Fruit fly (Drosophila melanogaster) whole organism, embryonic: Measurements from ENCODE around the gene AGO2.

ENCODE experiments used
- Abd-B ChIP-seq: fragments of 200-800 bp; sonication (Bioruptor generic); optimal IDR thresholded peaks from 2 replicates; lab custom pipeline; 2018; ENCODE audit warnings: missing biosample characterization, mild to moderate bottlenecking, missing genetic modification characterization, moderate library complexity
- BtbVII ChIP-seq: fragments of 200-800 bp; sonication (Bioruptor generic); optimal IDR thresholded peaks from 3 replicates; lab custom pipeline; 2017; ENCODE audit warnings: missing biosample characterization, mild to moderate bottlenecking, missing genetic modification characterization
- CG10267 ChIP-seq: fragments of 200-800 bp; sonication (Bioruptor generic); optimal IDR thresholded peaks from 2 replicates; lab custom pipeline; 2018; ENCODE audit warnings: missing biosample characterization, mild to moderate bottlenecking, missing genetic modification characterization, moderate library complexity
- CG13624 ChIP-seq: fragments of 200-800 bp; sonication (Bioruptor generic); optimal IDR thresholded peaks from 2 replicates; lab custom pipeline; 2016; ENCODE audit warnings: missing biosample characterization, missing genetic modification characterization
- CG14860 ChIP-seq: fragments of 200-800 bp; sonication (Bioruptor generic); IDR thresholded peaks from 3 replicates; pipeline ENCODE4 v1.3.6; 2022; ENCODE audit warnings: missing biosample characterization, missing genetic modification characterization; ENCODE audit not compliant: partially characterized antibody
- CG15601 ChIP-seq: fragments of 200-800 bp; sonication (Bioruptor generic); optimal IDR thresholded peaks from 3 replicates; lab custom pipeline; 2019; ENCODE audit warnings: missing biosample characterization, mild to moderate bottlenecking, missing genetic modification characterization, moderate library complexity
- CG17328 ChIP-seq: fragments of 200-800 bp; sonication (Bioruptor generic); IDR thresholded peaks from 2 replicates; pipeline ENCODE4 v1.3.6; 2022; ENCODE audit warnings: missing biosample characterization, missing genetic modification characterization
- CG18476 ChIP-seq: fragments of 200-800 bp; sonication (Bioruptor generic); optimal IDR thresholded peaks from 2 replicates; lab custom pipeline; 2016; ENCODE audit warnings: missing biosample characterization, mild to moderate bottlenecking, missing genetic modification characterization
- CG2199 ChIP-seq: fragments of 200-800 bp; sonication (Bioruptor generic); IDR thresholded peaks from 3 replicates; pipeline ENCODE4 v1.3.6; 2022; ENCODE audit warnings: missing biosample characterization, missing genetic modification characterization
- CG31365 ChIP-seq: fragments of 200-800 bp; sonication (Bioruptor generic); optimal IDR thresholded peaks from 2 replicates; lab custom pipeline; 2018; ENCODE audit warnings: missing biosample characterization, mild to moderate bottlenecking, missing genetic modification characterization
- CG3163 ChIP-seq: fragments of 200-800 bp; sonication (Bioruptor generic); optimal IDR thresholded peaks from 3 replicates; lab custom pipeline; 2016; ENCODE audit warnings: missing biosample characterization, missing genetic modification characterization
- CG3281 ChIP-seq: fragments of 200-800 bp; sonication (Bioruptor generic); optimal IDR thresholded peaks from 3 replicates; lab custom pipeline; 2017; ENCODE audit warnings: missing biosample characterization, mild to moderate bottlenecking, missing genetic modification characterization
- CG33557 ChIP-seq: fragments of 200-800 bp; sonication (Bioruptor generic); optimal IDR thresholded peaks from 2 replicates; lab custom pipeline; 2019; ENCODE audit warnings: missing biosample characterization, mild to moderate bottlenecking, missing genetic modification characterization, moderate library complexity
- CG7987 ChIP-seq: fragments of 200-800 bp; sonication (Bioruptor generic); optimal IDR thresholded peaks from 2 replicates; lab custom pipeline; 2018; ENCODE audit warnings: missing biosample characterization, mild to moderate bottlenecking, missing genetic modification characterization, moderate library complexity
- CG8290 ChIP-seq, 3 experiments: fragments of 200-800 bp; sonication (Bioruptor generic); optimal IDR thresholded peaks; 2 replicates each; lab custom pipeline; 2016 to 2019; ENCODE audit warnings: missing biosample characterization in 3 of 3, missing genetic modification characterization in 3 of 3, mild to moderate bottlenecking in 2 of 3, moderate library complexity in 1 of 3
- CG8924 ChIP-seq: fragments of 200-800 bp; optimal IDR thresholded peaks from 3 replicates; lab custom pipeline; 2019; ENCODE audit warnings: missing biosample characterization, mild to moderate bottlenecking, missing genetic modification characterization, moderate library complexity
- CG9932 ChIP-seq: fragments of 200-800 bp; sonication (Bioruptor generic); IDR thresholded peaks from 2 replicates; pipeline ENCODE4 v1.3.6; 2022; ENCODE audit warnings: missing biosample characterization, missing genetic modification characterization
- Chrac-16 ChIP-seq: fragments of 200-800 bp; sonication (Bioruptor generic); optimal IDR thresholded peaks from 3 replicates; lab custom pipeline; 2016; ENCODE audit warnings: missing biosample characterization, missing genetic modification characterization
- Dbx ChIP-seq: fragments of 200-800 bp; sonication (Bioruptor generic); IDR thresholded peaks from 3 replicates; pipeline ENCODE4 v1.3.6; 2022; ENCODE audit warnings: missing biosample characterization, missing genetic modification characterization
- Doc2 ChIP-seq: fragments of 200-800 bp; sonication (Bioruptor generic); IDR thresholded peaks from 2 replicates; pipeline ENCODE4 v1.3.6; 2022; ENCODE audit warnings: missing biosample characterization, missing genetic modification characterization
- Dp ChIP-seq: fragments of 200-800 bp; sonication (Bioruptor generic); optimal IDR thresholded peaks from 2 replicates; lab custom pipeline; 2018; ENCODE audit warnings: missing biosample characterization, mild to moderate bottlenecking, missing genetic modification characterization, moderate library complexity
- E2f2 ChIP-seq: fragments of 200-800 bp; sonication (Bioruptor generic); IDR thresholded peaks from 2 replicates; pipeline ENCODE4 v1.3.6; 2022; ENCODE audit warnings: missing biosample characterization, missing genetic modification characterization
- GATAe ChIP-seq: fragments of 200-800 bp; sonication (Bioruptor generic); conservative IDR thresholded peaks from 2 replicates; pipeline ENCODE4 v1.3.6; 2022; ENCODE audit warnings: missing biosample characterization, missing genetic modification characterization
- Gsc ChIP-seq: fragments of 200-800 bp; sonication (Bioruptor generic); IDR thresholded peaks from 2 replicates; pipeline ENCODE4 v1.3.6; 2022; ENCODE audit warnings: missing biosample characterization, missing genetic modification characterization
- HmgD ChIP-seq: fragments of 200-800 bp; sonication (Bioruptor generic); optimal IDR thresholded peaks from 3 replicates; lab custom pipeline; 2016; ENCODE audit warnings: missing biosample characterization, missing genetic modification characterization
- Neu2 ChIP-seq: fragments of 200-800 bp; sonication (Bioruptor generic); optimal IDR thresholded peaks from 3 replicates; lab custom pipeline; 2016; ENCODE audit warnings: missing biosample characterization, missing genetic modification characterization, borderline replicate concordance
- Oaz ChIP-seq: fragments of 200-800 bp; sonication (Bioruptor generic); IDR thresholded peaks from 2 replicates; pipeline ENCODE4 v1.3.6; 2022; ENCODE audit warnings: missing biosample characterization, missing genetic modification characterization
- Opbp ChIP-seq: fragments of 200-800 bp; sonication (Bioruptor generic); IDR thresholded peaks from 3 replicates; pipeline ENCODE4 v1.3.6; 2022; ENCODE audit warnings: missing biosample characterization, missing genetic modification characterization; ENCODE audit not compliant: partially characterized antibody
- Side ChIP-seq: fragments of 200-800 bp; sonication (Bioruptor generic); optimal IDR thresholded peaks from 2 replicates; lab custom pipeline; 2016; ENCODE audit warnings: missing biosample characterization, missing genetic modification characterization
- br ChIP-seq: fragments of >200 bp; optimal IDR thresholded peaks from 2 replicates; lab custom pipeline; 2017
- caup ChIP-seq: fragments of 200-800 bp; sonication (Bioruptor generic); optimal IDR thresholded peaks from 3 replicates; lab custom pipeline; 2017; ENCODE audit warnings: missing biosample characterization, mild to moderate bottlenecking, missing genetic modification characterization, moderate library complexity; ENCODE audit not compliant: severe bottlenecking
- crp ChIP-seq, 2 experiments: fragments of 200-800 bp; sonication (Bioruptor generic); optimal IDR thresholded peaks; 2 replicates in 1 of 2; 3 replicates in 1 of 2; lab custom pipeline; 2017; ENCODE audit warnings: missing biosample characterization in 2 of 2, missing genetic modification characterization in 2 of 2, mild to moderate bottlenecking in 1 of 2, moderate library complexity in 1 of 2
- exex ChIP-seq: fragments of 200-800 bp; sonication (Bioruptor generic); optimal IDR thresholded peaks from 4 replicates; lab custom pipeline; 2018; ENCODE audit warnings: missing biosample characterization, mild to moderate bottlenecking, missing genetic modification characterization, moderate library complexity
- fu2 ChIP-seq: fragments of 200-800 bp; sonication (Bioruptor generic); optimal IDR thresholded peaks from 2 replicates; lab custom pipeline; 2016; ENCODE audit warnings: missing biosample characterization, missing genetic modification characterization
- her ChIP-seq: fragments of 200-800 bp; sonication (Bioruptor generic); optimal IDR thresholded peaks from 2 replicates; lab custom pipeline; 2016; ENCODE audit warnings: missing biosample characterization, missing genetic modification characterization
- inv ChIP-seq: fragments of 200-800 bp; sonication (Bioruptor generic); IDR thresholded peaks from 2 replicates; pipeline ENCODE4 v1.3.6; 2022; ENCODE audit warnings: missing biosample characterization, missing genetic modification characterization; ENCODE audit not compliant: partially characterized antibody
- kay ChIP-seq: fragments of 200-800 bp; sonication (Bioruptor generic); optimal IDR thresholded peaks from 2 replicates; lab custom pipeline; 2016; ENCODE audit warnings: missing biosample characterization, missing genetic modification characterization
- knrl ChIP-seq: fragments of 200-800 bp; sonication (Bioruptor generic); IDR thresholded peaks from 3 replicates; pipeline ENCODE4 v1.3.6; 2022; ENCODE audit warnings: missing biosample characterization, missing genetic modification characterization; ENCODE audit not compliant: partially characterized antibody
- lilli ChIP-seq: fragments of 200-800 bp; sonication (Bioruptor generic); optimal IDR thresholded peaks from 3 replicates; lab custom pipeline; 2016; ENCODE audit warnings: missing biosample characterization, missing genetic modification characterization
- nau ChIP-seq: fragments of 200-800 bp; sonication (Bioruptor generic); optimal IDR thresholded peaks from 3 replicates; lab custom pipeline; 2017; ENCODE audit warnings: missing biosample characterization, mild to moderate bottlenecking, missing genetic modification characterization, missing genetic modification reagents
- pho ChIP-seq: fragments of 200-800 bp; sonication (Bioruptor generic); optimal IDR thresholded peaks from 2 replicates; lab custom pipeline; 2016; ENCODE audit warnings: missing biosample characterization, missing genetic modification characterization
- pita ChIP-seq: fragments of 200-800 bp; sonication (Bioruptor generic); optimal IDR thresholded peaks from 2 replicates; lab custom pipeline; 2017; ENCODE audit warnings: missing biosample characterization, mild to moderate bottlenecking, missing genetic modification characterization
- prd ChIP-seq, 3 experiments: fragments of >200 bp in 2 of 3; fragments of 200-800 bp in 1 of 3; sonication (Bioruptor generic) in 1 of 3; optimal IDR thresholded peaks in 2 of 3; IDR thresholded peaks in 1 of 3; 2 replicates in 2 of 3; 3 replicates in 1 of 3; pipeline versions ENCODE4 v1.3.6 to Lab custom; 2017 to 2022; ENCODE audit warnings: missing biosample characterization in 1 of 3, missing genetic modification characterization in 1 of 3
- tin ChIP-seq: fragments of 200-800 bp; sonication (Bioruptor generic); optimal IDR thresholded peaks from 3 replicates; lab custom pipeline; 2016; ENCODE audit warnings: missing biosample characterization, missing genetic modification characterization
- trh ChIP-seq: fragments of 200-800 bp; sonication (Bioruptor generic); optimal IDR thresholded peaks from 2 replicates; lab custom pipeline; 2016; ENCODE audit warnings: missing biosample characterization, missing genetic modification characterization
- unpg ChIP-seq: fragments of 200-800 bp; sonication (Bioruptor generic); optimal IDR thresholded peaks from 3 replicates; lab custom pipeline; 2018; ENCODE audit warnings: missing biosample characterization, mild to moderate bottlenecking, missing genetic modification characterization, moderate library complexity
- vnd ChIP-seq: fragments of 200-800 bp; sonication (Bioruptor generic); IDR thresholded peaks from 3 replicates; pipeline ENCODE4 v1.3.6; 2022; ENCODE audit warnings: missing biosample characterization, missing genetic modification characterization; ENCODE audit not compliant: partially characterized antibody

AGO2 gene

dm6 chr3L:15553993-15554644, at the start of gene AGO2 (continued):
- TF ChIP-seq CG7987: no peak
- TF ChIP-seq CG3163: peak; percentile 32
- peak; percentile 38 for TF ChIP-seq CG8924 (tag; lab: Kevin White, UChicago)
- TF ChIP-seq CG8290 (GFP tag; optimal IDR thresholded peaks at IDR 0.05; lab: Kevin White, UChicago): peak; percentile 2
- no peak for TF ChIP-seq CG8290 (tag; optimal IDR thresholded peaks at IDR 0.05; lab: Kevin White, UChicago)
- TF ChIP-seq CG33557 (GFP tag; lab: Kevin White, UChicago): no peak
- TF ChIP-seq trh: no peak
- peak; percentile 59; the same call in 2 of the 3 replicates for TF ChIP-seq CG14860 (GFP tag; lab: Robert Waterston, UW)
- peak in 1 of 2 experiments; percentile 26 for TF ChIP-seq crp (GFP tag; optimal IDR thresholded peaks at IDR 0.05; lab: Kevin White, UChicago)
- peak; percentile 3 for TF ChIP-seq CG31365 (tag; lab: Kevin White, UChicago)
- TF ChIP-seq HmgD (GFP tag; lab: Kevin White, UChicago): peak; percentile 91
- TF ChIP-seq CG9932 (GFP tag; lab: Robert Waterston, UW): no peak
- TF ChIP-seq fu2 (GFP tag; lab: Kevin White, UChicago): peak; percentile 29
- no peak for TF ChIP-seq CG3281
- 0 out of 3 replicates have a peak, but pooled peaks have one; percentile 34 for TF ChIP-seq Dbx (GFP tag; lab: Robert Waterston, UW)
- no peak for TF ChIP-seq CG17328
- no peak for TF ChIP-seq Chrac-16 (GFP tag; lab: Kevin White, UChicago)
- peak; percentile 62; the same call in 2 of the 3 replicates for TF ChIP-seq Opbp
- TF ChIP-seq GATAe: no peak
- TF ChIP-seq CG18476 (GFP tag; lab: Kevin White, UChicago): no peak
- peak; percentile 33 for TF ChIP-seq exex
- TF ChIP-seq kay (GFP tag; lab: Kevin White, UChicago): peak; percentile 91
- TF ChIP-seq lilli (GFP tag; lab: Kevin White, UChicago): peak; percentile 30
- TF ChIP-seq vnd (GFP tag; lab: Robert Waterston, UW): peak; percentile 62; the same call in 1 of the 3 replicates
- TF ChIP-seq nau: peak; percentile 46
- peak; percentile 94 for TF ChIP-seq E2f2 (GFP tag; lab: Robert Waterston, UW)
- TF ChIP-seq pita: peak; percentile 62
- peak; percentile 50 for TF ChIP-seq her (GFP tag; lab: Kevin White, UChicago)
- peak; percentile 52; the same call in 2 of the 3 replicates for TF ChIP-seq knrl (GFP tag; lab: Robert Waterston, UW)
- TF ChIP-seq CG13624: peak; percentile 92
- TF ChIP-seq CG15601: peak; percentile 17
- peak; percentile 92 for TF ChIP-seq Dp
- TF ChIP-seq unpg (GFP tag; lab: Kevin White, UChicago): peak; percentile 6
- TF ChIP-seq prd (optimal IDR thresholded peaks at IDR 0.05; lab: Kevin White, UChicago): no peak
- TF ChIP-seq prd (GFP tag; IDR thresholded peaks at IDR 0.05; lab: Robert Waterston, UW): 0 out of 3 replicates have a peak, but pooled peaks have one; percentile 14
- peak; percentile 47 for TF ChIP-seq Neu2
- TF ChIP-seq BtbVII (GFP tag; lab: Kevin White, UChicago): peak; percentile 9
- TF ChIP-seq Oaz (GFP tag; lab: Robert Waterston, UW): no peak
- TF ChIP-seq Doc2 (GFP tag; lab: Robert Waterston, UW): no peak
- peak; percentile 41 for TF ChIP-seq CG10267 (tag; lab: Kevin White, UChicago)
- no peak for TF ChIP-seq br (lab: Kevin White, UChicago)
- TF ChIP-seq tin (GFP tag; lab: Kevin White, UChicago): peak; percentile 4
- peak; percentile 59; the same call in 1 of the 2 replicates for TF ChIP-seq inv (GFP tag; lab: Robert Waterston, UW)
- no peak for TF ChIP-seq Abd-B (GFP tag; lab: Kevin White, UChicago)
- TF ChIP-seq caup (GFP tag; lab: Kevin White, UChicago): no peak
- TF ChIP-seq Side (GFP tag; lab: Kevin White, UChicago): peak; percentile 51
- TF ChIP-seq Gsc: no peak
- peak; percentile 10 for TF ChIP-seq pho (GFP tag; lab: Kevin White, UChicago)
- 0 out of 3 replicates have a peak, but pooled peaks have one; percentile 46 for TF ChIP-seq CG2199 (GFP tag; lab: Robert Waterston, UW)
